Fruit fly (Drosophila melanogaster) whole organism, prepupa: Measurements from ENCODE around the gene Shawn.

Experiments
- Blimp-1 ChIP-seq: fragments of 200-800 bp; sonication (Bioruptor generic); optimal IDR thresholded peaks from 3 replicates; lab custom pipeline; 2017; ENCODE audit warnings: missing biosample characterization, missing genetic modification characterization, mild to moderate bottlenecking, moderate library complexity, missing genetic modification reagents
- CG16779 ChIP-seq: fragments of 200-800 bp; sonication (Bioruptor generic); optimal IDR thresholded peaks from 3 replicates; lab custom pipeline; 2017; ENCODE audit warnings: missing biosample characterization, mild to moderate bottlenecking, missing genetic modification characterization
- CG7368 ChIP-seq: fragments of 200-800 bp; sonication (Bioruptor generic); optimal IDR thresholded peaks from 3 replicates; lab custom pipeline; 2016; ENCODE audit warnings: missing biosample characterization, missing genetic modification characterization
- Ets96B ChIP-seq: fragments of 200-800 bp; optimal IDR thresholded peaks from 2 replicates; lab custom pipeline; 2019; ENCODE audit warnings: missing biosample characterization, mild to moderate bottlenecking, missing genetic modification characterization, moderate library complexity
- Hr38 ChIP-seq: sonication (Bioruptor generic); optimal IDR thresholded peaks from 2 replicates; lab custom pipeline; 2016; ENCODE audit warnings: missing biosample characterization, missing genetic modification characterization
- Sox102F ChIP-seq: fragments of 200-800 bp; sonication (Bioruptor generic); optimal IDR thresholded peaks from 2 replicates; lab custom pipeline; 2016; ENCODE audit warnings: missing biosample characterization, mild to moderate bottlenecking, missing genetic modification characterization

dm6 chrX:19605915-19606314 lies 5.4 kb upstream of the Shawn start:
- TF ChIP-seq CG16779 (no peak), Ets96B (no peak), CG7368 (GFP tag; lab: Kevin White, UChicago) (no peak), Sox102F (GFP tag; lab: Kevin White, UChicago) (no peak), Hr38 (GFP tag; lab: Kevin White, UChicago) (no peak), Blimp-1 (GFP tag; lab: Kevin White, UChicago) (no peak)
